Fruit fly (Drosophila melanogaster): ENCODE results near the gene CG42835.

DNA sequence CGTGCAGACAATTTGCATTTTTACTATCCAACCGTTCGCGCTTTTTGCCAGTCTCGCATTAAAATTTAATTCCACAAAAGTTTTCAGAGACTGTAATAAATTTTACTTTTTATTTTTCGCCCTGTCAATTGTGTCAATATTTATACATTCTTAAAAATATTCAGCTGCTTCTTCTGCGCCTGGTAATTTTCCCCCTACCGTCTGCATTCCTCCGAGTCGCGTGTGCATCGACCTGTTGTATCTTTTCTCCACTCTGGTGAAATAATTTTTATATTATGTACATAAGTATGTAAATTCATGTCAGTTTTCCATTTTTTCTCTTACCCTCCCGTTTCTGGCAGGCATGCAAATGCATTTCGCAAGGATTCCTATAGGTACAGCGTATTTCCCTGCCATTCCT is 17.2 kb upstream of the CG42835 start, which contains the start of gene CG34279:
- TF ChIP-seq Dfd (GFP tag; optimal IDR thresholded peaks at IDR 0.05) (no peak), br (GFP tag; optimal IDR thresholded peaks at IDR 0.05) (no peak), fru (GFP tag; optimal IDR thresholded peaks at IDR 0.05) (no peak)
